Worm (Caenorhabditis elegans): Measurements from ENCODE around the gene rde-11.

The rde-11 gene

DNA sequence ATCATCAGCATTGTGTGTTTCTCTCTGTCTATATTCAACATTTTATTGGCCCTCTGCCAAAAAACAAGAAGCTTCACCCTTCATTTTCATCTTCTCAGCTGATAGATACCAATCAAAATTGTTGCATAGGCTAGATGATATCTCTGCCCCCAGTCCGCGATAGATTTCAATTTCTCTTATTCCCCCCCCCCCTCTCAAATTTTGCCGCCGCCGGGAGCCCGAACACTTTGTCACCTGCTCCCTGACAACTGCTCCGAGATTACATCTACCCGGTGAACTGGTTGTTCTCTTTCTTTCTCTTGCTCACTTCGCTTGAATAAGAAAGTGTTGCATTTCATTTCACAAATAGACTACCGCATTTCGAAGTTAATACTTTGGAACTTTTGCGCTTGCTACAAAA lies 21.0 kb downstream of the rde-11 start:
- TF ChIP-seq F13H6.1 (tag; optimal IDR thresholded peaks at IDR 0.05) (peak; percentile 34), nhr-10 (tag; optimal IDR thresholded peaks at IDR 0.05) (no peak), mab-5 (tag; optimal IDR thresholded peaks at IDR 0.05) (no peak), nhr-23 (tag; optimal IDR thresholded peaks at IDR 0.05) (no peak), fos-1 (tag; optimal IDR thresholded peaks at IDR 0.05) (no peak), alr-1 (tag; optimal IDR thresholded peaks at IDR 0.05) (no peak), gmeb-1 (tag; optimal IDR thresholded peaks at IDR 0.05) (no peak), nhr-129 (tag; optimal IDR thresholded peaks at IDR 0.05) (peak; percentile 1), sem-4 (tag; optimal IDR thresholded peaks at IDR 0.05) (no peak), mbf-1 (tag; optimal IDR thresholded peaks at IDR 0.05) (no peak), Y55F3AM.14 (GFP tag; optimal IDR thresholded peaks at IDR 0.05) (no peak), unc-39 (tag; optimal IDR thresholded peaks at IDR 0.05) (no peak), sma-9 (GFP tag; optimal IDR thresholded peaks at IDR 0.05) (no peak), sma-9 (tag; optimal IDR thresholded peaks at IDR 0.05) (no peak), unc-55 (GFP tag; optimal IDR thresholded peaks at IDR 0.05) (no peak), nhr-77 (tag; optimal IDR thresholded peaks at IDR 0.05) (no peak), lin-13 (GFP tag; optimal IDR thresholded peaks at IDR 0.05) (no peak), ceh-82 (tag; optimal IDR thresholded peaks at IDR 0.05) (no peak)

DNA sequence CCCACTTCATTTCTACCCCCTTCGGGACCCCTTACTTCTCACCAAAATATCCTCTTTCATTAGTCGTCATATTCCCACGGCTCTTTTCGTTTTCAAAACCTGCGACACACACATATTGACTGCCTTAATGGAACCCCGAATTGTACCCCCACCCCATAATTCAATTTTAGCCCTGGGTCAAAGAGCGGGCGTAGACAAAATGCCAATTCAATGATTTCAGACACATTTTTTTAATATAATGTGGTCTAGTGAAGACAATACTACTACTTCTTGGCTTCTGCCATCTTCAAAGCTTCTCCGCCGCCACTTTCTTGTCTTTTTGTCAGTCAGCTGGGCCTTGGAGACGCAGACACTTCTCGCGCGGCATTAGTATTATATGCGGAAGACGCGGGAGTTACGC lies 22.7 kb downstream of the rde-11 start:
- TF ChIP-seq unc-55 (GFP tag; optimal IDR thresholded peaks at IDR 0.05) (peak; percentile 15), Y55F3AM.14 (GFP tag; optimal IDR thresholded peaks at IDR 0.05) (no peak)

DNA sequence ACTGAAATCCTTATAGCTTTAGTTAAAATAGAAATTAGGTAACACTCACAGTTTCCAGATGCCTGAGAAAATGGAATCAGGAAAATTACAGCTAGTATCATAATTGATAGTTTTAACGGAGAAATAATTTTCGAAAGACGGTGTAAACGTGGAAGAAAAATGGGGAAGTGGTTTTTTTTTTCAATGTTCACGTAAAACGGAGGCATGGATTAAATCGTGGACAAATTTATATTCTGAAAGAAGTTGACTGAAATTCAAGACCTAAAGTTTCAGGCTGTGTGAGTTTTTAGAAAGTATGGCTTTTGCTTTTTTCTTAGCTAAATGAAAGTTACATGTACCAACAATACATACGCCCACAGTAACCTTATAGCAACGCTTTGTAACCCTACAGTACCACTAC lies 37.3 kb downstream of the rde-11 start, which contains the start of gene spe-43:
Gene spe-43 (minus strand): TSS at position 101 of the 400 bp plus-strand sequence.
- TF ChIP-seq nhr-77 (tag; optimal IDR thresholded peaks at IDR 0.05) (no peak), nhr-10 (tag; optimal IDR thresholded peaks at IDR 0.05) (no peak), lsy-2 (tag; optimal IDR thresholded peaks at IDR 0.05) (no peak)

ce11 chrIV:13149276-13149675 lies 44.3 kb downstream of the rde-11 start, which contains the start of gene nlp-79:
TSS of gene nlp-79 (plus strand) at chrIV:13149576.
- TF ChIP-seq fos-1 (tag; optimal IDR thresholded peaks at IDR 0.05) (no peak), zag-1 (tag; optimal IDR thresholded peaks at IDR 0.05) (no peak), sem-4 (tag; optimal IDR thresholded peaks at IDR 0.05) (no peak), C34F6.9 (tag; optimal IDR thresholded peaks at IDR 0.05) (no peak), sma-3 (GFP tag; optimal IDR thresholded peaks at IDR 0.05) (no peak), ZK546.5 (tag; optimal IDR thresholded peaks at IDR 0.05) (no peak), nhr-77 (tag; optimal IDR thresholded peaks at IDR 0.05) (no peak)

- TF ChIP-seq nhr-129 (tag; optimal IDR thresholded peaks at IDR 0.05) (peak; percentile 44), unc-55 (GFP tag; optimal IDR thresholded peaks at IDR 0.05) (peak; percentile 2), sma-3 (GFP tag; optimal IDR thresholded peaks at IDR 0.05) (no peak)
Measured at ce11 chrIV:13154391-13155283, 49.6 kb downstream of the rde-11 start, which contains the start of the genes crld-1 and msh-5. TSS of gene crld-1 (minus strand) at chrIV:13154441. TSS of gene msh-5 (plus strand) at chrIV:13155233.
